Fruit fly (Drosophila melanogaster): ENCODE results near the gene CG32638.

Gene CG32638

dm6 chrX:13135702-13136101 lies 7.1 kb upstream of the CG32638 start (continued):
- TF ChIP-seq CG16815 (GFP tag; optimal IDR thresholded peaks at IDR 0.05), result no peak
- TF ChIP-seq lab (GFP tag; optimal IDR thresholded peaks at IDR 0.05), result peak; percentile 69
- TF ChIP-seq lov (optimal IDR thresholded peaks at IDR 0.05), result no peak
- TF ChIP-seq lov (GFP tag; IDR thresholded peaks at IDR 0.05), result no peak
- no peak for TF ChIP-seq Hmx (GFP tag; optimal IDR thresholded peaks at IDR 0.05)
- 0 out of 4 replicates have a peak, but pooled peaks have one; percentile 31 for TF ChIP-seq Gug (GFP tag; IDR thresholded peaks at IDR 0.05)
- no peak for TF ChIP-seq lbe (GFP tag; optimal IDR thresholded peaks at IDR 0.05)
- TF ChIP-seq H2.0 (GFP tag; IDR thresholded peaks at IDR 0.05), result peak; percentile 37; the same call in 1 of the 2 replicates
- peak; percentile 33 for TF ChIP-seq CG12659 (GFP tag; optimal IDR thresholded peaks at IDR 0.05)
- TF ChIP-seq bab2 (GFP tag; optimal IDR thresholded peaks at IDR 0.05), result peak; percentile 51
- peak; percentile 54; the same call in 1 of the 2 replicates for TF ChIP-seq CG43689 (GFP tag; IDR thresholded peaks at IDR 0.05)
- TF ChIP-seq grau (tag; optimal IDR thresholded peaks at IDR 0.05), result peak; percentile 51
- TF ChIP-seq Awh (GFP tag; IDR thresholded peaks at IDR 0.05), result peak; percentile 75
- no peak for TF ChIP-seq Sry-β (GFP tag; optimal IDR thresholded peaks at IDR 0.05)
- TF ChIP-seq sim (GFP tag; IDR thresholded peaks at IDR 0.05), result peak; percentile 40; the same call in 1 of the 2 replicates
- TF ChIP-seq BEAF-32 (GFP tag; optimal IDR thresholded peaks at IDR 0.05), result no peak
- TF ChIP-seq Bdp1 (GFP tag; optimal IDR thresholded peaks at IDR 0.05), result no peak
- peak; percentile 47 to 63 for TF ChIP-seq dpn (GFP tag; optimal IDR thresholded peaks at IDR 0.05)
- no peak for TF ChIP-seq cato (GFP tag; optimal IDR thresholded peaks at IDR 0.05; ENCODE audit: borderline replicate concordance)
- TF ChIP-seq org-1 (GFP tag; optimal IDR thresholded peaks at IDR 0.05), result peak; percentile 34
- peak; percentile 41 for TF ChIP-seq pum (GFP tag; optimal IDR thresholded peaks at IDR 0.05)
- TF ChIP-seq ro (GFP tag; IDR thresholded peaks at IDR 0.05), result no peak
- peak; percentile 31; the same call in 1 of the 2 replicates for TF ChIP-seq danr (GFP tag; IDR thresholded peaks at IDR 0.05)
- TF ChIP-seq CG32767 (GFP tag; IDR thresholded peaks at IDR 0.05), result no peak
- peak; percentile 33 to 44 for TF ChIP-seq Pdp1 (GFP tag; optimal IDR thresholded peaks at IDR 0.05)
- TF ChIP-seq schlank (tag; optimal IDR thresholded peaks at IDR 0.05), result no peak
- 0 out of 3 replicates have a peak, but pooled peaks have one; percentile 55 for TF ChIP-seq gce (GFP tag; IDR thresholded peaks at IDR 0.05)
- no peak for TF ChIP-seq sug (tag; optimal IDR thresholded peaks at IDR 0.05)
- TF ChIP-seq ftz-f1 (GFP tag; optimal IDR thresholded peaks at IDR 0.05), result no peak
- TF ChIP-seq Scr (GFP tag; IDR thresholded peaks at IDR 0.05; ENCODE audit: partially characterized antibody), result no peak
- TF ChIP-seq sens-2 (GFP tag; IDR thresholded peaks at IDR 0.05), result 0 out of 2 replicates have a peak, but pooled peaks have one; percentile 39
- TF ChIP-seq kah (GFP tag; optimal IDR thresholded peaks at IDR 0.05), result peak; percentile 46
- TF ChIP-seq Camta (GFP tag; optimal IDR thresholded peaks at IDR 0.05), result peak; percentile 25
- TF ChIP-seq CG1233 (GFP tag; optimal IDR thresholded peaks at IDR 0.05), result peak; percentile 18
- TF ChIP-seq Lhr (GFP tag; optimal IDR thresholded peaks at IDR 0.05), result no peak
- no peak for TF ChIP-seq tna (GFP tag; IDR thresholded peaks at IDR 0.05; ENCODE audit: partially characterized antibody)
- peak; percentile 14 for TF ChIP-seq wek (GFP tag; optimal IDR thresholded peaks at IDR 0.05)
- TF ChIP-seq Rx (GFP tag; IDR thresholded peaks at IDR 0.05), result peak; percentile 48; the same call in 1 of the 2 replicates
- peak; percentile 59 for TF ChIP-seq ATbp (GFP tag; optimal IDR thresholded peaks at IDR 0.05)
- peak; percentile 27 for TF ChIP-seq CG10267 (tag; optimal IDR thresholded peaks at IDR 0.05)
- no peak for TF ChIP-seq usp (GFP tag; optimal IDR thresholded peaks at IDR 0.05)
- TF ChIP-seq nom (GFP tag; optimal IDR thresholded peaks at IDR 0.05), result no peak
- TF ChIP-seq CG12219 (GFP tag; optimal IDR thresholded peaks at IDR 0.05), result peak; percentile 65
- TF ChIP-seq pb (GFP tag; optimal IDR thresholded peaks at IDR 0.05), result peak; percentile 24
- peak; percentile 69 for TF ChIP-seq Xbp1 (GFP tag; optimal IDR thresholded peaks at IDR 0.05)
- TF ChIP-seq Mrtf (GFP tag; IDR thresholded peaks at IDR 0.05), result peak; percentile 44; the same call in 1 of the 3 replicates
- no peak for TF ChIP-seq CG15601 (tag; optimal IDR thresholded peaks at IDR 0.05)
- no peak for TF ChIP-seq ab (GFP tag; optimal IDR thresholded peaks at IDR 0.05)
- no peak for TF ChIP-seq HLHmδ (GFP tag; optimal IDR thresholded peaks at IDR 0.05)
- peak; percentile 76 for TF ChIP-seq Ptx1 (GFP tag; IDR thresholded peaks at IDR 0.05)
